Worm (Caenorhabditis elegans) whole organism, late embryonic: Measurements from ENCODE around the gene ajm-1.
A peak's percentile ranks its signal among the peaks of the same experiment; 100 is the strongest.

Source experiments
- C08G9.2 ChIP-seq: sonication (generic microtip); optimal IDR thresholded peaks from 2 replicates; lab custom pipeline; 2016; ENCODE audit warnings: mild to moderate bottlenecking, missing genetic modification characterization, moderate library complexity, missing compliant biosample characterization
- C38D4.7 ChIP-seq: fragments of 200-800 bp; sonication (Bioruptor generic); optimal IDR thresholded peaks from 2 replicates; lab custom pipeline; 2018; ENCODE audit warnings: mild to moderate bottlenecking, missing genetic modification characterization, moderate library complexity, missing compliant biosample characterization
- K02D7.2 ChIP-seq: sonication (generic microtip); optimal IDR thresholded peaks from 2 replicates; lab custom pipeline; 2017; ENCODE audit warnings: mild to moderate bottlenecking, missing genetic modification characterization, missing compliant biosample characterization
- Y22D7AL.16 ChIP-seq: sonication (generic microtip); optimal IDR thresholded peaks from 2 replicates; lab custom pipeline; 2016; ENCODE audit warnings: missing genetic modification characterization, missing compliant biosample characterization
- ama-1 ChIP-seq: fragments of 150-350 bp; optimal IDR thresholded peaks from 2 replicates; lab custom pipeline; 2014
- ceh-19 ChIP-seq: fragments of 200-800 bp; sonication (Bioruptor generic); optimal IDR thresholded peaks from 2 replicates; lab custom pipeline; 2018; ENCODE audit warnings: mild to moderate bottlenecking, missing genetic modification characterization, missing compliant biosample characterization
- ceh-22 ChIP-seq: sonication (generic microtip); optimal IDR thresholded peaks from 2 replicates; lab custom pipeline; 2017; ENCODE audit warnings: missing biosample characterization, missing genetic modification characterization
- ceh-24 ChIP-seq: sonication (generic microtip); optimal IDR thresholded peaks from 2 replicates; lab custom pipeline; 2016; ENCODE audit warnings: mild to moderate bottlenecking, missing genetic modification characterization, missing compliant biosample characterization
- ceh-30 ChIP-seq: fragments of 150-350 bp; optimal IDR thresholded peaks from 2 replicates; lab custom pipeline; 2014; ENCODE audit warnings: missing biosample characterization, missing genetic modification characterization
- ceh-31 ChIP-seq: sonication (generic microtip); optimal IDR thresholded peaks from 2 replicates; lab custom pipeline; 2016; ENCODE audit warnings: missing genetic modification characterization, missing compliant biosample characterization
- ceh-34 ChIP-seq: sonication (generic microtip); optimal IDR thresholded peaks from 2 replicates; lab custom pipeline; 2016; ENCODE audit warnings: mild to moderate bottlenecking, missing genetic modification characterization, missing compliant biosample characterization
- ceh-45 ChIP-seq: fragments of 200-800 bp; sonication (Bioruptor generic); IDR thresholded peaks from 2 replicates; pipeline ENCODE4 v1.3.6; 2022; ENCODE audit warnings: missing genetic modification reagents, missing genetic modification characterization, missing compliant biosample characterization
- ceh-48 ChIP-seq: sonication (generic microtip); optimal IDR thresholded peaks from 2 replicates; lab custom pipeline; 2016; ENCODE audit warnings: missing genetic modification characterization, inconsistent platforms, missing compliant biosample characterization
- ceh-6 ChIP-seq: fragments of 200-800 bp; sonication (Bioruptor generic); optimal IDR thresholded peaks from 2 replicates; lab custom pipeline; 2018; ENCODE audit warnings: mild to moderate bottlenecking, missing genetic modification characterization, missing compliant biosample characterization
- che-1 ChIP-seq: sonication (generic microtip); optimal IDR thresholded peaks from 2 replicates; lab custom pipeline; 2016; ENCODE audit warnings: mild to moderate bottlenecking, missing genetic modification characterization, missing compliant biosample characterization
- dve-1 ChIP-seq: sonication (generic microtip); optimal IDR thresholded peaks from 2 replicates; lab custom pipeline; 2017; ENCODE audit warnings: antibody characterized with exemption, mild to moderate bottlenecking, missing genetic modification characterization, missing compliant biosample characterization
- elt-2 ChIP-seq: sonication (generic microtip); optimal IDR thresholded peaks from 2 replicates; lab custom pipeline; 2016; ENCODE audit warnings: missing genetic modification reagents, missing genetic modification characterization, missing compliant biosample characterization
- elt-4 ChIP-seq: sonication (generic microtip); optimal IDR thresholded peaks from 2 replicates; lab custom pipeline; 2016; ENCODE audit warnings: missing genetic modification characterization, missing compliant biosample characterization
- eyg-1 ChIP-seq: sonication (generic microtip); optimal IDR thresholded peaks from 2 replicates; lab custom pipeline; 2016; ENCODE audit warnings: missing genotype, missing genetic modification characterization, missing compliant biosample characterization
- fax-1 ChIP-seq: sonication (generic microtip); optimal IDR thresholded peaks from 2 replicates; lab custom pipeline; 2016; ENCODE audit warnings: missing genotype, missing genetic modification characterization, missing compliant biosample characterization
- gmeb-2 ChIP-seq: sonication (generic microtip); optimal IDR thresholded peaks from 2 replicates; lab custom pipeline; 2016; ENCODE audit warnings: missing genetic modification characterization, inconsistent platforms, missing compliant biosample characterization
- hlh-13 ChIP-seq: fragments of 200-800 bp; sonication (Bioruptor generic); optimal IDR thresholded peaks from 2 replicates; lab custom pipeline; 2018; ENCODE audit warnings: mild to moderate bottlenecking, missing genetic modification characterization, missing compliant biosample characterization
- hlh-15 ChIP-seq: sonication (generic microtip); optimal IDR thresholded peaks from 2 replicates; lab custom pipeline; 2016; ENCODE audit warnings: missing genetic modification characterization, missing compliant biosample characterization
- hlh-8 ChIP-seq: sonication (generic microtip); optimal IDR thresholded peaks from 2 replicates; lab custom pipeline; 2016; ENCODE audit warnings: missing genotype, missing genetic modification characterization, missing compliant biosample characterization
- lin-11 ChIP-seq: fragments of 200-800 bp; sonication (Bioruptor generic); optimal IDR thresholded peaks from 2 replicates; lab custom pipeline; 2018; ENCODE audit warnings: mild to moderate bottlenecking, missing genetic modification characterization, missing compliant biosample characterization
- nfya-1 ChIP-seq: sonication (generic microtip); optimal IDR thresholded peaks from 2 replicates; lab custom pipeline; 2017; ENCODE audit warnings: missing genetic modification characterization, mild to moderate bottlenecking, missing compliant biosample characterization, antibody characterized with exemption, moderate library complexity
- nhr-232 ChIP-seq: sonication (generic microtip); optimal IDR thresholded peaks from 2 replicates; lab custom pipeline; 2016; ENCODE audit warnings: missing genetic modification characterization, missing compliant biosample characterization
- odd-2 ChIP-seq: sonication (generic microtip); optimal IDR thresholded peaks from 2 replicates; lab custom pipeline; 2017; ENCODE audit warnings: antibody characterized with exemption, mild to moderate bottlenecking, missing genetic modification characterization, missing compliant biosample characterization
- pat-9 ChIP-seq: fragments of 200-800 bp; sonication (Bioruptor generic); optimal IDR thresholded peaks from 2 replicates; lab custom pipeline; 2018; ENCODE audit warnings: mild to moderate bottlenecking, missing genetic modification characterization, moderate library complexity, missing compliant biosample characterization
- pax-1 ChIP-seq: fragments of 150-350 bp; optimal IDR thresholded peaks from 2 replicates; lab custom pipeline; 2014; ENCODE audit warnings: missing biosample characterization, missing genetic modification characterization
- pha-2 ChIP-seq: sonication (generic microtip); optimal IDR thresholded peaks from 2 replicates; lab custom pipeline; 2017; ENCODE audit warnings: mild to moderate bottlenecking, missing genetic modification characterization, missing compliant biosample characterization
- pha-4 ChIP-seq: fragments of 150-350 bp; optimal IDR thresholded peaks from 2 replicates; lab custom pipeline; 2018; ENCODE audit warnings: missing biosample characterization, missing genetic modification reagents, missing genetic modification characterization
- pqm-1 ChIP-seq: sonication (generic microtip); optimal IDR thresholded peaks from 2 replicates; lab custom pipeline; 2016; ENCODE audit warnings: missing genetic modification characterization, missing compliant biosample characterization
- pros-1 ChIP-seq: fragments of 150-350 bp; optimal IDR thresholded peaks from 2 replicates; lab custom pipeline; 2014; ENCODE audit warnings: missing biosample characterization, missing genetic modification reagents, missing genetic modification characterization
- ref-2 ChIP-seq: sonication (generic microtip); optimal IDR thresholded peaks from 2 replicates; lab custom pipeline; 2016; ENCODE audit warnings: missing genetic modification characterization, missing compliant biosample characterization
- rnt-1 ChIP-seq: sonication (generic microtip); optimal IDR thresholded peaks from 2 replicates; lab custom pipeline; 2016; ENCODE audit warnings: missing genetic modification characterization, missing compliant biosample characterization
- sdc-2 ChIP-seq: sonication (generic microtip); optimal IDR thresholded peaks from 2 replicates; lab custom pipeline; 2016; ENCODE audit warnings: missing genotype, missing genetic modification characterization, missing compliant biosample characterization
- sox-2 ChIP-seq: fragments of 200-800 bp; sonication (Bioruptor generic); IDR thresholded peaks from 2 replicates; pipeline ENCODE4 v1.3.6; 2022; ENCODE audit warnings: missing genetic modification reagents, missing genetic modification characterization, missing compliant biosample characterization
- sox-4 ChIP-seq: sonication (generic microtip); optimal IDR thresholded peaks from 2 replicates; lab custom pipeline; 2017; ENCODE audit warnings: mild to moderate bottlenecking, missing genetic modification characterization, inconsistent platforms, missing compliant biosample characterization
- syd-9 ChIP-seq: sonication (generic microtip); optimal IDR thresholded peaks from 2 replicates; lab custom pipeline; 2016; ENCODE audit warnings: mild to moderate bottlenecking, missing genetic modification characterization, moderate library complexity, missing compliant biosample characterization
- tbx-2 ChIP-seq: sonication (generic microtip); optimal IDR thresholded peaks from 2 replicates; lab custom pipeline; 2016; ENCODE audit warnings: missing genetic modification characterization, missing compliant biosample characterization
- ttx-3 ChIP-seq: sonication (generic microtip); optimal IDR thresholded peaks from 2 replicates; lab custom pipeline; 2016; ENCODE audit warnings: missing genetic modification reagents, missing genetic modification characterization, missing compliant biosample characterization
- unc-3 ChIP-seq, 2 experiments: fragments of 200-800 bp in 1 of 2; sonication (Bioruptor generic) in 1 of 2; sonication (generic microtip) in 1 of 2; conservative IDR thresholded peaks in 1 of 2; optimal IDR thresholded peaks in 1 of 2; 2 replicates each; pipeline versions ENCODE4 v1.3.6 to Lab custom; 2016 to 2022; ENCODE audit warnings: missing compliant biosample characterization in 2 of 2, missing genetic modification characterization in 2 of 2, missing genetic modification reagents in 1 of 2
- zip-5 ChIP-seq: sonication (generic microtip); optimal IDR thresholded peaks from 2 replicates; lab custom pipeline; 2016; ENCODE audit warnings: missing genetic modification characterization, missing compliant biosample characterization
- ztf-16 ChIP-seq: sonication (generic microtip); optimal IDR thresholded peaks from 2 replicates; lab custom pipeline; 2017; ENCODE audit warnings: missing genetic modification characterization, missing compliant biosample characterization

The ajm-1 gene

DNA sequence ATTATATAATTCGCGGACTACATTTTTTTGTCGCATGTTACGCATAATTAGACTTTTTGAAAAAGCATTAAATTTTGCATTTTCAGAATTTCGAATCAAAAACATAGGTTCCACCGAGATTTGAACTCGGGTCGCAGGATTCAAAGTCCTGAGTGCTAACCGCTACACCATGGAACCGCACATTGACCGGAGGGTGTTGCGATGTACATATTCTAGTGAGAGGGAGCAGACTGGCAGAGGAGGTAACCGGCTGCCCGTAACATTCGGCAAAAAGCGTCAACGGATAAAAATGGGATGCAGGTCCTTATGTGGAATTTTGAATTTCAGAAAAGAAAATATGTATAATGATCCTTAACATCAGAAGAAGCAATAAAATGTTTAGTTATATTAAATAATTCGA is 4.6 kb upstream of the ajm-1 start:
- TF ChIP-seq sdc-2: peak; percentile 31
- TF ChIP-seq ceh-31: peak; percentile 11
- peak; percentile 31 for TF ChIP-seq elt-2
- no peak for TF ChIP-seq ceh-22 (tag; lab: Kevin White, UChicago)
- peak; percentile 28 for TF ChIP-seq che-1
- no peak for TF ChIP-seq pros-1
- TF ChIP-seq ama-1: no peak
- TF ChIP-seq gmeb-2 (tag; lab: Kevin White, UChicago): peak; percentile 32
- TF ChIP-seq pat-9 (tag; lab: Kevin White, UChicago): no peak
- no peak for TF ChIP-seq ceh-19 (GFP tag; lab: Kevin White, UChicago)
- no peak for TF ChIP-seq ztf-16 (tag; lab: Kevin White, UChicago)
- TF ChIP-seq sox-4 (tag; lab: Kevin White, UChicago): peak; percentile 37
- TF ChIP-seq rnt-1: peak; percentile 1
- TF ChIP-seq hlh-15 (tag; lab: Kevin White, UChicago): no peak
- TF ChIP-seq pax-1 (tag; lab: Kevin White, UChicago): no peak
- TF ChIP-seq ceh-48 (tag; lab: Kevin White, UChicago): peak; percentile 46
- peak; percentile 61 for TF ChIP-seq pha-2 (tag; lab: Kevin White, UChicago)
- TF ChIP-seq hlh-13 (GFP tag; lab: Kevin White, UChicago): peak; percentile 54
- TF ChIP-seq dve-1: no peak
- TF ChIP-seq ref-2 (tag; lab: Kevin White, UChicago): peak; percentile 62
- peak; percentile 42 for TF ChIP-seq K02D7.2 (tag; lab: Kevin White, UChicago)
- peak; percentile 24 for TF ChIP-seq zip-5 (tag; lab: Kevin White, UChicago)
- TF ChIP-seq hlh-8 (tag; lab: Kevin White, UChicago): no peak
- no peak for TF ChIP-seq pqm-1 (tag; lab: Kevin White, UChicago)
- TF ChIP-seq C08G9.2 (tag; lab: Kevin White, UChicago): no peak
- TF ChIP-seq lin-11 (tag; lab: Kevin White, UChicago): peak; percentile 23
- peak; percentile 43; the same call in 1 of the 2 replicates for TF ChIP-seq ceh-45 (GFP tag; lab: Robert Waterston, UW)
- TF ChIP-seq ceh-34 (tag; lab: Kevin White, UChicago): peak; percentile 25
- TF ChIP-seq unc-3 (GFP tag; conservative IDR thresholded peaks at IDR 0.05; lab: Robert Waterston, UW): peak; percentile 60
- TF ChIP-seq unc-3 (tag; optimal IDR thresholded peaks at IDR 0.05; lab: Kevin White, UChicago): peak; percentile 12
- TF ChIP-seq odd-2 (tag; lab: Kevin White, UChicago): no peak
- peak; percentile 57 for TF ChIP-seq tbx-2 (tag; lab: Kevin White, UChicago)
- TF ChIP-seq fax-1 (tag; lab: Kevin White, UChicago): peak; percentile 6
- TF ChIP-seq ceh-24 (tag; lab: Kevin White, UChicago): no peak
- peak; percentile 32; the same call in 1 of the 2 replicates for TF ChIP-seq sox-2 (GFP tag; lab: Robert Waterston, UW)
- TF ChIP-seq pha-4 (tag; lab: Kevin White, UChicago): no peak
- no peak for TF ChIP-seq eyg-1 (tag; lab: Kevin White, UChicago)
- TF ChIP-seq nfya-1 (tag; lab: Kevin White, UChicago): peak; percentile 37
- peak; percentile 43 for TF ChIP-seq ceh-6 (GFP tag; lab: Kevin White, UChicago)
- TF ChIP-seq nhr-232 (tag; lab: Kevin White, UChicago): peak; percentile 54
- peak; percentile 61 for TF ChIP-seq C38D4.7 (GFP tag; lab: Kevin White, UChicago)
- TF ChIP-seq ceh-30 (tag; lab: Kevin White, UChicago): no peak
- peak; percentile 68 for TF ChIP-seq syd-9 (tag; lab: Kevin White, UChicago)
- TF ChIP-seq elt-4 (tag; lab: Kevin White, UChicago): no peak
- peak; percentile 61 for TF ChIP-seq ttx-3 (tag; lab: Kevin White, UChicago)
- peak; percentile 33 for TF ChIP-seq Y22D7AL.16 (tag; lab: Kevin White, UChicago)
